Worm (Caenorhabditis elegans): ENCODE data around the gene sri-53.

DNA sequence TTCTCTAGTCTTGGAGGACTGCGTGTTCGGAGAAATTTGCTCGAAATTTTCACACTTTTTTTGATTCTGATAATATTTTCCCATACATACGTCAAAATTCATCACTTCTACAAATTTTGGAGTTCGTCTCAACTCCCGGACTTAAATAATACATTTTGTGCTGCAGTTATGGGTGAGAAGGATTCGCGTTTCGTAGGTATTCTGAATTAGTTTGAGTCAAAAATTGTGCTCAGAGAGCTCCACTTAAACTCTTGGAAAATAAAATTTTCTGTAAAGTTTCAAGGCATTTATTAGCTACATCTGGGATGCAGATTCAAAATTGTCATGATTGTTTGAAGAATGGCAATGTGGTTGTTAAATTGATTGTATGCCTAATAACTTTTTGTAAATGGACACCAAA is 11.5 kb upstream of the sri-53 start, which contains the start of gene ZC239.4:
- TF ChIP-seq ces-1 (GFP tag; optimal IDR thresholded peaks at IDR 0.05) (no peak), lsy-2 (tag; optimal IDR thresholded peaks at IDR 0.05) (no peak), aha-1 (tag) (no peak), dve-1 (tag; optimal IDR thresholded peaks at IDR 0.05; ENCODE audit: insufficient read depth) (no peak), skn-1 (tag; optimal IDR thresholded peaks at IDR 0.05) (no peak), R02D3.7 (tag; optimal IDR thresholded peaks at IDR 0.05) (no peak), ztf-7 (tag; optimal IDR thresholded peaks at IDR 0.05) (no peak), pqm-1 (tag; optimal IDR thresholded peaks at IDR 0.05) (no peak)
